Fruit fly (Drosophila melanogaster) whole organism, embryonic: Measurements from ENCODE around the gene kel.

Experiments
- Ada2b ChIP-seq: fragments of 200-800 bp; sonication (Bioruptor generic); IDR thresholded peaks from 2 replicates; pipeline ENCODE4 v1.3.6; 2022; ENCODE audit warnings: missing biosample characterization, missing genetic modification characterization
- Antp ChIP-seq: fragments of 200-800 bp; sonication (Bioruptor generic); optimal IDR thresholded peaks from 3 replicates; lab custom pipeline; 2016; ENCODE audit warnings: missing biosample characterization, missing genetic modification characterization
- CG10209 ChIP-seq: fragments of 200-800 bp; sonication (Bioruptor generic); optimal IDR thresholded peaks from 3 replicates; lab custom pipeline; 2017; ENCODE audit warnings: missing biosample characterization, mild to moderate bottlenecking, missing genetic modification characterization, missing genetic modification reagents
- CG10431 ChIP-seq: fragments of 200-800 bp; sonication (Bioruptor generic); optimal IDR thresholded peaks from 3 replicates; lab custom pipeline; 2018; ENCODE audit warnings: missing biosample characterization, mild to moderate bottlenecking, missing genetic modification characterization
- CG12299 ChIP-seq: fragments of 200-800 bp; sonication (Bioruptor generic); optimal IDR thresholded peaks from 2 replicates; lab custom pipeline; 2018; ENCODE audit warnings: missing biosample characterization, mild to moderate bottlenecking, missing genetic modification characterization
- CG12769 ChIP-seq: fragments of 200-800 bp; sonication (Bioruptor generic); optimal IDR thresholded peaks from 2 replicates; lab custom pipeline; 2019; ENCODE audit warnings: missing biosample characterization, mild to moderate bottlenecking, missing genetic modification characterization, moderate library complexity
- CG14014 ChIP-seq: fragments of 200-800 bp; sonication (Bioruptor generic); IDR thresholded peaks from 2 replicates; pipeline ENCODE4 v1.3.6; 2022; ENCODE audit warnings: missing biosample characterization, missing genetic modification characterization
- CG15269 ChIP-seq: fragments of 200-800 bp; sonication (Bioruptor generic); optimal IDR thresholded peaks from 2 replicates; lab custom pipeline; 2018; ENCODE audit warnings: missing biosample characterization, mild to moderate bottlenecking, missing genetic modification characterization, moderate library complexity
- CG15479 ChIP-seq: fragments of 200-800 bp; sonication (Bioruptor generic); optimal IDR thresholded peaks from 3 replicates; lab custom pipeline; 2019; ENCODE audit warnings: missing biosample characterization, mild to moderate bottlenecking, missing genetic modification characterization, moderate library complexity
- CG15514 ChIP-seq: fragments of 200-800 bp; sonication (Bioruptor generic); optimal IDR thresholded peaks from 3 replicates; lab custom pipeline; 2017; ENCODE audit warnings: missing biosample characterization, missing genetic modification characterization, mild to moderate bottlenecking, moderate library complexity, missing genetic modification reagents
- CG1603 ChIP-seq: fragments of 200-800 bp; sonication (Bioruptor generic); optimal IDR thresholded peaks from 2 replicates; lab custom pipeline; 2019; ENCODE audit warnings: missing biosample characterization, mild to moderate bottlenecking, missing genetic modification characterization, moderate library complexity
- CG1647 ChIP-seq: fragments of 200-800 bp; sonication (Bioruptor generic); optimal IDR thresholded peaks from 3 replicates; lab custom pipeline; 2016; ENCODE audit warnings: missing biosample characterization, missing genetic modification characterization
- CG16779 ChIP-seq: fragments of 200-800 bp; sonication (Bioruptor generic); IDR thresholded peaks from 2 replicates; pipeline ENCODE4 v1.3.6; 2022; ENCODE audit warnings: missing biosample characterization, missing genetic modification characterization
- CG17829 ChIP-seq: fragments of 200-800 bp; optimal IDR thresholded peaks from 2 replicates; lab custom pipeline; 2019; ENCODE audit warnings: missing biosample characterization, mild to moderate bottlenecking, missing genetic modification characterization, moderate library complexity
- CG18476 ChIP-seq: fragments of 200-800 bp; sonication (Bioruptor generic); optimal IDR thresholded peaks from 2 replicates; lab custom pipeline; 2016; ENCODE audit warnings: missing biosample characterization, mild to moderate bottlenecking, missing genetic modification characterization
- CG31441 ChIP-seq: fragments of 200-800 bp; sonication (Bioruptor generic); IDR thresholded peaks from 2 replicates; pipeline ENCODE4 v1.3.6; 2022; ENCODE audit warnings: missing biosample characterization, missing genetic modification characterization
- CG43689 ChIP-seq: fragments of 200-800 bp; sonication (Bioruptor generic); IDR thresholded peaks from 2 replicates; pipeline ENCODE4 v1.3.6; 2022; ENCODE audit warnings: missing biosample characterization, missing genetic modification characterization
- CG4404 ChIP-seq: fragments of 200-800 bp; sonication (Bioruptor generic); IDR thresholded peaks from 2 replicates; pipeline ENCODE4 v1.3.6; 2022; ENCODE audit warnings: missing biosample characterization, missing genetic modification characterization
- CG4820 ChIP-seq: fragments of 200-800 bp; sonication (Bioruptor generic); optimal IDR thresholded peaks from 3 replicates; lab custom pipeline; 2016; ENCODE audit warnings: missing biosample characterization, missing genetic modification characterization
- CG5180 ChIP-seq: fragments of 200-800 bp; sonication (Bioruptor generic); optimal IDR thresholded peaks from 3 replicates; lab custom pipeline; 2017; ENCODE audit warnings: missing biosample characterization, missing genetic modification characterization, mild to moderate bottlenecking, moderate library complexity, missing genetic modification reagents
- CG7357 ChIP-seq: fragments of 200-800 bp; sonication (Bioruptor generic); IDR thresholded peaks from 3 replicates; pipeline ENCODE4 v1.3.6; 2022; ENCODE audit warnings: missing biosample characterization, missing genetic modification characterization
- CG8944 ChIP-seq: fragments of 200-800 bp; sonication (Bioruptor generic); optimal IDR thresholded peaks from 3 replicates; lab custom pipeline; 2016; ENCODE audit warnings: missing biosample characterization, missing genetic modification characterization
- CkIIα-i1 ChIP-seq: fragments of 200-800 bp; sonication (Bioruptor generic); IDR thresholded peaks from 2 replicates; pipeline ENCODE4 v1.3.6; 2022; ENCODE audit warnings: missing biosample characterization, missing genetic modification characterization
- D19B ChIP-seq: fragments of 200-800 bp; sonication (Bioruptor generic); optimal IDR thresholded peaks from 2 replicates; lab custom pipeline; 2017; ENCODE audit warnings: missing biosample characterization, mild to moderate bottlenecking, missing genetic modification characterization
- Doc3 ChIP-seq: fragments of 200-800 bp; sonication (Bioruptor generic); IDR thresholded peaks from 3 replicates; pipeline ENCODE4 v1.3.6; 2022; ENCODE audit warnings: missing biosample characterization, missing genetic modification characterization; ENCODE audit not compliant: partially characterized antibody
- HHEX ChIP-seq: fragments of 200-800 bp; sonication (Bioruptor generic); optimal IDR thresholded peaks from 3 replicates; lab custom pipeline; 2017; ENCODE audit warnings: missing biosample characterization, mild to moderate bottlenecking, missing genetic modification characterization, missing genetic modification reagents
- HLH3B ChIP-seq: fragments of 200-800 bp; sonication (Bioruptor generic); IDR thresholded peaks from 2 replicates; pipeline ENCODE4 v1.3.6; 2022; ENCODE audit warnings: missing biosample characterization, missing genetic modification characterization
- MBD-R2 ChIP-seq: fragments of 200-800 bp; sonication (Bioruptor generic); IDR thresholded peaks from 2 replicates; pipeline ENCODE4 v1.3.6; 2022; ENCODE audit warnings: missing biosample characterization, missing genetic modification characterization
- Meics ChIP-seq: fragments of 200-800 bp; sonication (Bioruptor generic); optimal IDR thresholded peaks from 2 replicates; lab custom pipeline; 2017; ENCODE audit warnings: missing biosample characterization, mild to moderate bottlenecking, missing genetic modification characterization
- Mrtf ChIP-seq: fragments of 200-800 bp; sonication (Bioruptor generic); IDR thresholded peaks from 3 replicates; pipeline ENCODE4 v1.3.6; 2022; ENCODE audit warnings: missing biosample characterization, missing genetic modification characterization
- Pdp1 ChIP-seq, 2 experiments: fragments of 200-800 bp; sonication (Bioruptor generic); optimal IDR thresholded peaks; 3 replicates each; lab custom pipeline; 2016; ENCODE audit warnings: missing biosample characterization in 2 of 2, missing genetic modification characterization in 2 of 2, mild to moderate bottlenecking in 1 of 2, moderate library complexity in 1 of 2
- Rfx ChIP-seq: fragments of 200-800 bp; sonication (Bioruptor generic); IDR thresholded peaks from 2 replicates; pipeline ENCODE4 v1.3.6; 2022; ENCODE audit warnings: missing biosample characterization, missing genetic modification characterization
- Sry-δ ChIP-seq: fragments of 200-800 bp; sonication (Bioruptor generic); optimal IDR thresholded peaks from 2 replicates; lab custom pipeline; 2016; ENCODE audit warnings: missing biosample characterization, missing genetic modification characterization
- az2 ChIP-seq: fragments of 200-800 bp; sonication (Bioruptor generic); optimal IDR thresholded peaks from 3 replicates; lab custom pipeline; 2016; ENCODE audit warnings: missing biosample characterization, missing genetic modification characterization
- cato ChIP-seq: fragments of 200-800 bp; sonication (Bioruptor generic); optimal IDR thresholded peaks from 2 replicates; lab custom pipeline; 2016; ENCODE audit warnings: missing biosample characterization, missing genetic modification characterization, borderline replicate concordance
- chif ChIP-seq, 2 experiments: fragments of 200-800 bp; sonication (Bioruptor generic); optimal IDR thresholded peaks; 3 replicates each; lab custom pipeline; 2016; ENCODE audit warnings: missing biosample characterization in 2 of 2, missing genetic modification characterization in 2 of 2
- dm ChIP-seq: fragments of 200-800 bp; sonication (Bioruptor generic); optimal IDR thresholded peaks from 3 replicates; lab custom pipeline; 2016; ENCODE audit warnings: missing biosample characterization, missing genetic modification characterization
- en ChIP-seq: fragments of 200-800 bp; sonication (Bioruptor generic); optimal IDR thresholded peaks from 2 replicates; lab custom pipeline; 2016; ENCODE audit warnings: missing biosample characterization, missing genetic modification characterization
- gem ChIP-seq: fragments of 200-800 bp; sonication (Bioruptor generic); optimal IDR thresholded peaks from 2 replicates; lab custom pipeline; 2019; ENCODE audit warnings: missing biosample characterization, mild to moderate bottlenecking, missing genetic modification characterization, moderate library complexity
- kah ChIP-seq: fragments of 200-800 bp; sonication (Bioruptor generic); optimal IDR thresholded peaks from 2 replicates; lab custom pipeline; 2018; ENCODE audit warnings: missing biosample characterization, mild to moderate bottlenecking, missing genetic modification characterization
- lola ChIP-seq, 3 experiments: fragments of >200 bp in 2 of 3; fragments of 200-800 bp in 1 of 3; sonication (Bioruptor generic) in 1 of 3; optimal IDR thresholded peaks; 2 replicates each; lab custom pipeline; 2017 to 2019; ENCODE audit warnings: missing biosample characterization in 3 of 3, missing genetic modification characterization in 3 of 3, mild to moderate bottlenecking in 1 of 3, moderate library complexity in 1 of 3
- p53 ChIP-seq: fragments of 200-800 bp; sonication (Bioruptor generic); optimal IDR thresholded peaks from 2 replicates; lab custom pipeline; 2016; ENCODE audit warnings: missing biosample characterization, missing genetic modification characterization
- pum ChIP-seq: fragments of 200-800 bp; sonication (Bioruptor generic); optimal IDR thresholded peaks from 2 replicates; lab custom pipeline; 2016; ENCODE audit warnings: missing biosample characterization, missing genetic modification characterization
- salm ChIP-seq: fragments of 200-800 bp; sonication (Bioruptor generic); optimal IDR thresholded peaks from 2 replicates; lab custom pipeline; 2018; ENCODE audit warnings: missing biosample characterization, mild to moderate bottlenecking, missing genetic modification characterization
- sens ChIP-seq: fragments of 200-800 bp; sonication (Bioruptor generic); peaks from one replicate; lab custom pipeline; 2016; ENCODE audit warnings: missing biosample characterization, missing genetic modification characterization
- seq ChIP-seq: fragments of 200-800 bp; sonication (Bioruptor generic); IDR thresholded peaks from 2 replicates; pipeline ENCODE4 v1.3.6; 2022; ENCODE audit warnings: missing biosample characterization, missing genetic modification characterization
- sug ChIP-seq: fragments of 200-800 bp; optimal IDR thresholded peaks from 2 replicates; lab custom pipeline; 2019; ENCODE audit warnings: missing biosample characterization, mild to moderate bottlenecking, missing genetic modification characterization, moderate library complexity
- tap ChIP-seq: fragments of 200-800 bp; optimal IDR thresholded peaks from 3 replicates; lab custom pipeline; 2019; ENCODE audit warnings: missing biosample characterization, mild to moderate bottlenecking, missing genetic modification characterization, moderate library complexity
- vnd ChIP-seq: fragments of 200-800 bp; sonication (Bioruptor generic); IDR thresholded peaks from 3 replicates; pipeline ENCODE4 v1.3.6; 2022; ENCODE audit warnings: missing biosample characterization, missing genetic modification characterization; ENCODE audit not compliant: partially characterized antibody
- wek ChIP-seq: fragments of 200-800 bp; sonication (Bioruptor generic); optimal IDR thresholded peaks from 3 replicates; lab custom pipeline; 2018; ENCODE audit warnings: missing biosample characterization, mild to moderate bottlenecking, missing genetic modification characterization, moderate library complexity
- yki ChIP-seq: fragments of >200 bp; optimal IDR thresholded peaks from 3 replicates; lab custom pipeline; 2018
- zfh1 ChIP-seq: fragments of 200-800 bp; sonication (Bioruptor generic); IDR thresholded peaks from 3 replicates; pipeline ENCODE4 v1.3.6; 2022; ENCODE audit warnings: missing biosample characterization, missing genetic modification characterization

Gene kel

dm6 chr2L:18137591-18138247 lies at the start of gene kel (continued):
- no peak for TF ChIP-seq Ada2b (GFP tag; lab: Robert Waterston, UW)
- TF ChIP-seq CG16779 (GFP tag; lab: Robert Waterston, UW): no peak
- no peak for TF ChIP-seq en (GFP tag; lab: Kevin White, UChicago)
- TF ChIP-seq HHEX: peak; percentile 59
- no peak for TF ChIP-seq Mrtf
- no peak for TF ChIP-seq CG8944 (GFP tag; lab: Kevin White, UChicago)
- TF ChIP-seq CG15514 (GFP tag; lab: Kevin White, UChicago): peak; percentile 90
- no peak for TF ChIP-seq salm (tag; lab: Kevin White, UChicago)
- peak; percentile 61 for TF ChIP-seq dm (GFP tag; lab: Kevin White, UChicago)
- peak; percentile 90 for TF ChIP-seq sens
- peak; percentile 53 for TF ChIP-seq CG12769
- TF ChIP-seq Rfx: peak; percentile 61
- peak; percentile 99 for TF ChIP-seq CG7357 (GFP tag; lab: Robert Waterston, UW)
- peak in 1 of 2 experiments; percentile 42 for TF ChIP-seq Pdp1 (GFP tag; optimal IDR thresholded peaks at IDR 0.05; lab: Kevin White, UChicago)
- TF ChIP-seq Meics (GFP tag; lab: Kevin White, UChicago): peak; percentile 57
- no peak for TF ChIP-seq tap
- TF ChIP-seq cato (GFP tag; lab: Kevin White, UChicago): no peak
- TF ChIP-seq zfh1: peak; percentile 63
- no peak; the same call in 1 of the 2 replicates for TF ChIP-seq CG31441 (GFP tag; lab: Robert Waterston, UW)
- no peak for TF ChIP-seq lola (GFP tag; optimal IDR thresholded peaks at IDR 0.05; lab: Kevin White, UChicago)
- peak; percentile 90 for TF ChIP-seq Sry-δ (GFP tag; lab: Kevin White, UChicago)
- no peak for TF ChIP-seq CkIIα-i1 (GFP tag; lab: Robert Waterston, UW)
- no peak for TF ChIP-seq D19B (GFP tag; lab: Kevin White, UChicago)
- no peak for TF ChIP-seq pum
- peak; percentile 57 for TF ChIP-seq CG12299 (tag; lab: Kevin White, UChicago)
- TF ChIP-seq yki (lab: Kevin White, UChicago): no peak
- peak; percentile 73; the same call in 1 of the 2 replicates for TF ChIP-seq MBD-R2 (GFP tag; lab: Robert Waterston, UW)
- TF ChIP-seq Doc3 (GFP tag; lab: Robert Waterston, UW): peak; percentile 53; the same call in 2 of the 3 replicates
- no peak for TF ChIP-seq CG43689 (GFP tag; lab: Robert Waterston, UW)
- TF ChIP-seq CG5180 (GFP tag; lab: Kevin White, UChicago): peak; percentile 13
- no peak for TF ChIP-seq az2 (GFP tag; lab: Kevin White, UChicago)
- TF ChIP-seq kah: peak; percentile 36
- no peak for TF ChIP-seq CG10431 (GFP tag; lab: Kevin White, UChicago)
- TF ChIP-seq p53 (GFP tag; lab: Kevin White, UChicago): no peak
- TF ChIP-seq CG14014 (GFP tag; lab: Robert Waterston, UW): no peak
- no peak for TF ChIP-seq CG18476 (GFP tag; lab: Kevin White, UChicago)
- TF ChIP-seq wek (GFP tag; lab: Kevin White, UChicago): peak; percentile 83
- TF ChIP-seq vnd (GFP tag; lab: Robert Waterston, UW): peak; percentile 68
- TF ChIP-seq, all 482 proteins: peak for 265

dm6 chr2L:18186695-18187094 lies 48.8 kb upstream of the kel start:
- TF ChIP-seq CG1603 (tag; lab: Kevin White, UChicago): peak; percentile 57
- TF ChIP-seq gem (tag; lab: Kevin White, UChicago): peak; percentile 54
- peak; percentile 27 for TF ChIP-seq CG15269 (tag; lab: Kevin White, UChicago)
- TF ChIP-seq CG1647 (GFP tag; lab: Kevin White, UChicago): no peak
- no peak for TF ChIP-seq seq (GFP tag; lab: Robert Waterston, UW)
- peak; percentile 11 to 20 for TF ChIP-seq chif (GFP tag; optimal IDR thresholded peaks at IDR 0.05; lab: Kevin White, UChicago)
- TF ChIP-seq Antp (GFP tag; lab: Kevin White, UChicago): peak; percentile 7
- TF ChIP-seq HLH3B (GFP tag; lab: Robert Waterston, UW): peak; percentile 37; the same call in 1 of the 2 replicates
- TF ChIP-seq CG4404 (GFP tag; lab: Robert Waterston, UW): no peak
- no peak for TF ChIP-seq CG15479 (GFP tag; lab: Kevin White, UChicago)
- peak; percentile 8 for TF ChIP-seq CG4820 (GFP tag; lab: Kevin White, UChicago)
- TF ChIP-seq sug: no peak
- peak; percentile 1 for TF ChIP-seq CG10209 (GFP tag; lab: Kevin White, UChicago)
- no peak for TF ChIP-seq CG17829
